Fruit fly (Drosophila melanogaster) whole organism, prepupa: ENCODE data around the gene CG46514.
"Not testable (repeated sequence)": the region's sequence is repeated elsewhere in the genome, so short reads cannot be mapped to it uniquely, and the experiment has no call there.

Experiments
- CG10669 ChIP-seq: fragments of 200-800 bp; sonication (Bioruptor generic); optimal IDR thresholded peaks from 3 replicates; lab custom pipeline; 2018; ENCODE audit warnings: missing biosample characterization, mild to moderate bottlenecking, missing genetic modification characterization, moderate library complexity
- CG11294 ChIP-seq: fragments of 200-800 bp; sonication (Bioruptor generic); IDR thresholded peaks from 2 replicates; pipeline ENCODE4 v1.3.6; 2022; ENCODE audit warnings: missing biosample characterization, missing genetic modification characterization
- CG15336 ChIP-seq: fragments of 200-800 bp; sonication (Bioruptor generic); IDR thresholded peaks from 2 replicates; pipeline ENCODE4 v1.3.6; 2022; ENCODE audit warnings: missing biosample characterization, missing genetic modification characterization
- CG31627 ChIP-seq: fragments of 200-800 bp; sonication (Bioruptor generic); optimal IDR thresholded peaks from 3 replicates; lab custom pipeline; 2016; ENCODE audit warnings: missing biosample characterization, missing genetic modification characterization
- CG3919 ChIP-seq: fragments of 200-800 bp; sonication (Bioruptor generic); optimal IDR thresholded peaks from 3 replicates; lab custom pipeline; 2016; ENCODE audit warnings: missing biosample characterization, missing genetic modification characterization
- CG6792 ChIP-seq: fragments of 200-800 bp; sonication (Bioruptor generic); optimal IDR thresholded peaks from 3 replicates; lab custom pipeline; 2016; ENCODE audit warnings: missing biosample characterization, missing genetic modification characterization
- CG8119 ChIP-seq: fragments of 200-800 bp; sonication (Bioruptor generic); IDR thresholded peaks from 3 replicates; pipeline ENCODE4 v1.3.6; 2022; ENCODE audit warnings: missing biosample characterization, missing genetic modification characterization
- CG8632 ChIP-seq: fragments of 200-800 bp; sonication (Bioruptor generic); optimal IDR thresholded peaks from 3 replicates; lab custom pipeline; 2016; ENCODE audit warnings: missing biosample characterization, missing genetic modification characterization
- CG9139 ChIP-seq: fragments of 200-800 bp; sonication (Bioruptor generic); optimal IDR thresholded peaks from 3 replicates; lab custom pipeline; 2017; ENCODE audit warnings: missing biosample characterization, mild to moderate bottlenecking, missing genetic modification characterization
- Eip78C ChIP-seq: fragments of 200-800 bp; sonication (Bioruptor generic); peaks from one replicate; lab custom pipeline; 2016; ENCODE audit warnings: missing biosample characterization, missing genetic modification characterization
- Ets21C ChIP-seq: fragments of 200-800 bp; sonication (Bioruptor generic); optimal IDR thresholded peaks from 3 replicates; lab custom pipeline; 2016; ENCODE audit warnings: missing biosample characterization, missing genetic modification characterization
- Hr38 ChIP-seq: sonication (Bioruptor generic); optimal IDR thresholded peaks from 2 replicates; lab custom pipeline; 2016; ENCODE audit warnings: missing biosample characterization, missing genetic modification characterization
- Hr4 ChIP-seq: fragments of 200-800 bp; sonication (Bioruptor generic); optimal IDR thresholded peaks from 3 replicates; lab custom pipeline; 2016; ENCODE audit warnings: missing biosample characterization, missing genetic modification characterization
- Met ChIP-seq: fragments of 200-800 bp; sonication (Bioruptor generic); optimal IDR thresholded peaks from 3 replicates; lab custom pipeline; 2016; ENCODE audit warnings: missing biosample characterization, missing genetic modification characterization
- achi ChIP-seq: fragments of 200-800 bp; sonication (Bioruptor generic); optimal IDR thresholded peaks from 3 replicates; lab custom pipeline; 2016; ENCODE audit warnings: missing biosample characterization, missing genetic modification characterization
- cyc ChIP-seq: fragments of 200-800 bp; sonication (Bioruptor generic); optimal IDR thresholded peaks from 3 replicates; lab custom pipeline; 2016; ENCODE audit warnings: missing biosample characterization, missing genetic modification characterization
- dsx ChIP-seq: fragments of 200-800 bp; optimal IDR thresholded peaks from 3 replicates; lab custom pipeline; 2019; ENCODE audit warnings: missing biosample characterization, mild to moderate bottlenecking, missing genetic modification characterization, moderate library complexity; ENCODE audit not compliant: poor library complexity, severe bottlenecking
- eg ChIP-seq: fragments of 200-800 bp; sonication (Bioruptor generic); IDR thresholded peaks from 3 replicates; pipeline ENCODE4 v1.3.6; 2022; ENCODE audit warnings: missing biosample characterization, missing genetic modification characterization
- esn ChIP-seq: fragments of 200-800 bp; sonication (Bioruptor generic); optimal IDR thresholded peaks from 2 replicates; lab custom pipeline; 2016; ENCODE audit warnings: missing biosample characterization, mild to moderate bottlenecking, missing genetic modification characterization, moderate library complexity
- fkh ChIP-seq: fragments of 200-800 bp; sonication (Bioruptor generic); optimal IDR thresholded peaks from 3 replicates; lab custom pipeline; 2017; ENCODE audit warnings: missing biosample characterization, mild to moderate bottlenecking, missing genetic modification characterization, moderate library complexity
- salr ChIP-seq, 2 experiments: fragments of 200-800 bp; sonication (Bioruptor generic); optimal IDR thresholded peaks; 3 replicates each; lab custom pipeline; 2016 to 2018; ENCODE audit warnings: missing biosample characterization in 2 of 2, missing genetic modification characterization in 2 of 2, mild to moderate bottlenecking in 1 of 2
- spab ChIP-seq: fragments of 200-800 bp; sonication (Bioruptor generic); optimal IDR thresholded peaks from 2 replicates; lab custom pipeline; 2017; ENCODE audit warnings: missing biosample characterization, mild to moderate bottlenecking, missing genetic modification characterization, missing genetic modification reagents

Gene CG46514

dm6 chrX:22196874-22197273 is at the start of gene CG46514:
Gene CG46514, plus strand, starts transcription at chrX:22197174.
- TF ChIP-seq Hr38, CG3919, Ets21C (GFP tag; lab: Kevin White, UChicago): not testable (repeated sequence)
- TF ChIP-seq, all 60 proteins: peak for 0; not testable (repeated sequence) for 60

- TF ChIP-seq esn; CG8632; CG10669 (GFP tag; lab: Kevin White, UChicago): not testable (repeated sequence)
These were observed 49.5 kb upstream of the CG46514 start, which contains the start of gene CG46504 for dm6 chrX:22147489-22147888. Gene CG46504, plus strand, starts transcription at chrX:22147789.

- not testable (repeated sequence) for TF ChIP-seq CG15336 (GFP tag; lab: Robert Waterston, UW); CG31627 (GFP tag; lab: Kevin White, UChicago); Eip78C (GFP tag; lab: Kevin White, UChicago)
These were observed 44.4 kb upstream of the CG46514 start, which contains the start of gene CG46505 for dm6 chrX:22152542-22152941. Gene CG46505, plus strand, starts transcription at chrX:22152842.

dm6 chrX:22157587-22157986 is 39.4 kb upstream of the CG46514 start, which contains the start of gene CG46506:
Gene CG46506, plus strand, starts transcription at chrX:22157887.
- TF ChIP-seq spab (GFP tag; lab: Kevin White, UChicago); CG15336 (GFP tag; lab: Robert Waterston, UW); cyc (GFP tag; lab: Kevin White, UChicago): not testable (repeated sequence)
- TF ChIP-seq, all 60 proteins: peak for 0; not testable (repeated sequence) for 60

- TF ChIP-seq dsx (GFP tag; lab: Kevin White, UChicago); fkh (GFP tag; lab: Kevin White, UChicago); salr (GFP tag; optimal IDR thresholded peaks at IDR 0.05; lab: Kevin White, UChicago): not testable (repeated sequence)
These were observed 34.4 kb upstream of the CG46514 start, which contains the start of gene CG46507 for dm6 chrX:22162623-22163022. Gene CG46507, plus strand, starts transcription at chrX:22162923.

- TF ChIP-seq CG9139; CG31627 (GFP tag; lab: Kevin White, UChicago); Hr4 (GFP tag; lab: Kevin White, UChicago): not testable (repeated sequence)
These were observed 29.6 kb upstream of the CG46514 start, which contains the start of gene CG46508 for dm6 chrX:22167355-22167754. Gene CG46508, plus strand, starts transcription at chrX:22167655.

dm6 chrX:22172341-22172740 is 24.6 kb upstream of the CG46514 start, which contains the start of gene CG46509:
Gene CG46509, plus strand, starts transcription at chrX:22172641.
- TF ChIP-seq CG11294 (GFP tag; lab: Robert Waterston, UW); CG6792 (GFP tag; lab: Kevin White, UChicago); CG8119: not testable (repeated sequence)

dm6 chrX:22177205-22177604 is 19.8 kb upstream of the CG46514 start, which contains the start of gene CG46510:
Gene CG46510, plus strand, starts transcription at chrX:22177505.
- TF ChIP-seq achi, Hr4, CG31627 (GFP tag; lab: Kevin White, UChicago): not testable (repeated sequence)

- TF ChIP-seq spab (GFP tag; lab: Kevin White, UChicago); Met (GFP tag; lab: Kevin White, UChicago); eg (GFP tag; lab: Robert Waterston, UW): not testable (repeated sequence)
- TF ChIP-seq, all 60 proteins: peak for 0; not testable (repeated sequence) for 60
These were observed 14.8 kb upstream of the CG46514 start, which contains the start of gene CG46511 for dm6 chrX:22182193-22182592. Gene CG46511, plus strand, starts transcription at chrX:22182493.
